Worm (Caenorhabditis elegans) whole organism, mixed stage, embryonic: ENCODE data around the gene C17F4.7.
"Not testable (repeated sequence)": the region's sequence is repeated elsewhere in the genome, so short reads cannot be mapped to it uniquely, and the experiment has no call there.

Source experiments
- M03D4.4 ChIP-seq: sonication (generic microtip); optimal IDR thresholded peaks from 2 replicates; lab custom pipeline; 2017; ENCODE audit warnings: mild to moderate bottlenecking, missing genetic modification characterization, missing compliant biosample characterization
- bed-3 ChIP-seq: fragments of 200-800 bp; sonication (Bioruptor generic); optimal IDR thresholded peaks from 3 replicates; lab custom pipeline; 2018; ENCODE audit warnings: mild to moderate bottlenecking, missing genetic modification characterization, moderate library complexity, missing compliant biosample characterization
- blmp-1 ChIP-seq: fragments of 150-350 bp; optimal IDR thresholded peaks from 2 replicates; lab custom pipeline; 2014; ENCODE audit warnings: missing biosample characterization, missing genetic modification characterization
- ceh-39 ChIP-seq: fragments of 150-350 bp; optimal IDR thresholded peaks from 2 replicates; lab custom pipeline; 2014; ENCODE audit warnings: missing biosample characterization, missing genetic modification characterization
- ceh-43 ChIP-seq: fragments of 200-800 bp; sonication (Bioruptor generic); optimal IDR thresholded peaks from 2 replicates; lab custom pipeline; 2018; ENCODE audit warnings: mild to moderate bottlenecking, missing genetic modification characterization, moderate library complexity, missing compliant biosample characterization
- ceh-83 ChIP-seq: fragments of 200-800 bp; sonication (Bioruptor generic); optimal IDR thresholded peaks from 2 replicates; lab custom pipeline; 2018; ENCODE audit warnings: mild to moderate bottlenecking, missing genetic modification characterization, missing compliant biosample characterization
- ces-1 ChIP-seq: fragments of 150-350 bp; optimal IDR thresholded peaks from 2 replicates; lab custom pipeline; 2014; ENCODE audit warnings: missing biosample characterization, missing genetic modification reagents, missing genetic modification characterization
- cnd-1 ChIP-seq: fragments of 200-800 bp; sonication (Bioruptor generic); optimal IDR thresholded peaks from 2 replicates; lab custom pipeline; 2018; ENCODE audit warnings: mild to moderate bottlenecking, missing genetic modification characterization, missing compliant biosample characterization
- drap-1 ChIP-seq: fragments of 200-800 bp; sonication (Bioruptor generic); optimal IDR thresholded peaks from 3 replicates; lab custom pipeline; 2018; ENCODE audit warnings: mild to moderate bottlenecking, missing genetic modification characterization, missing compliant biosample characterization
- elt-1 ChIP-seq: sonication (generic microtip); optimal IDR thresholded peaks from 2 replicates; lab custom pipeline; 2017; ENCODE audit warnings: missing genetic modification characterization, mild to moderate bottlenecking, missing compliant biosample characterization, antibody characterized with exemption, moderate library complexity, borderline replicate concordance; ENCODE audit not compliant: insufficient read depth
- elt-3 ChIP-seq: fragments of 150-350 bp; optimal IDR thresholded peaks from 2 replicates; lab custom pipeline; 2014; ENCODE audit warnings: missing biosample characterization, missing genetic modification characterization
- flh-1 ChIP-seq: fragments of 200-800 bp; sonication (Bioruptor generic); optimal IDR thresholded peaks from 2 replicates; lab custom pipeline; 2018; ENCODE audit warnings: mild to moderate bottlenecking, missing genetic modification characterization, moderate library complexity, missing compliant biosample characterization
- ham-2 ChIP-seq: fragments of 200-800 bp; sonication (Bioruptor generic); optimal IDR thresholded peaks from 2 replicates; lab custom pipeline; 2018; ENCODE audit warnings: mild to moderate bottlenecking, missing genetic modification characterization, missing compliant biosample characterization
- hlh-1 ChIP-seq: fragments of 150-350 bp; optimal IDR thresholded peaks from 2 replicates; lab custom pipeline; 2014; ENCODE audit warnings: missing biosample characterization, missing genetic modification reagents, missing genetic modification characterization
- lin-13 ChIP-seq: fragments of 150-350 bp; optimal IDR thresholded peaks from 2 replicates; lab custom pipeline; 2014; ENCODE audit warnings: missing biosample characterization, missing genetic modification characterization
- lin-32 ChIP-seq: fragments of 200-800 bp; sonication (Bioruptor generic); optimal IDR thresholded peaks from 2 replicates; lab custom pipeline; 2018; ENCODE audit warnings: mild to moderate bottlenecking, missing genetic modification characterization, missing compliant biosample characterization
- lsy-2 ChIP-seq: fragments of 150-350 bp; optimal IDR thresholded peaks from 2 replicates; lab custom pipeline; 2014; ENCODE audit warnings: missing biosample characterization, missing genetic modification characterization
- mep-1 ChIP-seq: fragments of 150-350 bp; optimal IDR thresholded peaks from 2 replicates; lab custom pipeline; 2017; ENCODE audit warnings: missing biosample characterization, missing genetic modification reagents, missing genetic modification characterization, inconsistent platforms
- mls-2 ChIP-seq: sonication (generic microtip); optimal IDR thresholded peaks from 2 replicates; lab custom pipeline; 2016; ENCODE audit warnings: mild to moderate bottlenecking, missing genetic modification characterization, moderate library complexity, missing compliant biosample characterization
- nhr-237 ChIP-seq: fragments of 150-350 bp; optimal IDR thresholded peaks from 2 replicates; lab custom pipeline; 2014; ENCODE audit warnings: missing biosample characterization, missing genetic modification characterization
- pha-4 ChIP-seq: fragments of 150-350 bp; optimal IDR thresholded peaks from 2 replicates; lab custom pipeline; 2018; ENCODE audit warnings: missing biosample characterization, missing genetic modification reagents, missing genetic modification characterization
- sem-2 ChIP-seq: fragments of 200-800 bp; sonication (Bioruptor generic); optimal IDR thresholded peaks from 2 replicates; lab custom pipeline; 2018; ENCODE audit warnings: mild to moderate bottlenecking, missing genetic modification characterization, missing compliant biosample characterization
- snpc-4 ChIP-seq: fragments of 150-350 bp; optimal IDR thresholded peaks from 2 replicates; lab custom pipeline; 2014; ENCODE audit warnings: missing biosample characterization, missing genetic modification characterization
- sptf-1 ChIP-seq: sonication (generic microtip); optimal IDR thresholded peaks from 2 replicates; lab custom pipeline; 2017; ENCODE audit warnings: mild to moderate bottlenecking, missing genetic modification characterization, moderate library complexity, missing compliant biosample characterization
- unc-39 ChIP-seq: fragments of 150-350 bp; optimal IDR thresholded peaks from 2 replicates; lab custom pipeline; 2014; ENCODE audit warnings: missing biosample characterization, missing genetic modification characterization
- zip-8 ChIP-seq: fragments of 150-350 bp; optimal IDR thresholded peaks from 2 replicates; lab custom pipeline; 2014; ENCODE audit warnings: missing biosample characterization, missing genetic modification characterization
- ztf-11 ChIP-seq: fragments of 150-350 bp; optimal IDR thresholded peaks from 2 replicates; lab custom pipeline; 2014; ENCODE audit warnings: missing biosample characterization, missing genetic modification characterization

The C17F4.7 gene

ce11 chrII:3206423-3206989 lies 39.3 kb downstream of the C17F4.7 start, which contains the start of the genes ZC239.20 and ZC239.21:
Gene ZC239.20 (minus strand): TSS chrII:3206523.
Gene ZC239.21 (plus strand): TSS chrII:3206939.
- no peak for TF ChIP-seq hlh-1 (tag; lab: Kevin White, UChicago)
- TF ChIP-seq M03D4.4 (tag; lab: Kevin White, UChicago), result no peak
- TF ChIP-seq lin-32 (GFP tag; lab: Kevin White, UChicago), result no peak
- no peak for TF ChIP-seq drap-1
- TF ChIP-seq ceh-39 (tag; lab: Kevin White, UChicago), result no peak
- no peak for TF ChIP-seq lin-13 (tag; lab: Kevin White, UChicago)
- no peak for TF ChIP-seq elt-1
- no peak for TF ChIP-seq elt-3 (tag; lab: Kevin White, UChicago)
- no peak for TF ChIP-seq lsy-2
- no peak for TF ChIP-seq cnd-1 (tag; lab: Kevin White, UChicago)
- TF ChIP-seq ham-2, result no peak
- no peak for TF ChIP-seq pha-4
- TF ChIP-seq bed-3 (GFP tag; lab: Kevin White, UChicago), result no peak
- TF ChIP-seq blmp-1 (tag; lab: Kevin White, UChicago), result no peak
- no peak for TF ChIP-seq ztf-11 (tag; lab: Kevin White, UChicago)
- no peak for TF ChIP-seq ces-1 (GFP tag; lab: Kevin White, UChicago)
- TF ChIP-seq, all 35 proteins: peak for 0

- no peak for TF ChIP-seq snpc-4 (tag; lab: Kevin White, UChicago)
- no peak for TF ChIP-seq nhr-237
- no peak for TF ChIP-seq ces-1 (GFP tag; lab: Kevin White, UChicago)
- no peak for TF ChIP-seq unc-39 (tag; lab: Kevin White, UChicago)
- TF ChIP-seq sptf-1, result no peak
- TF ChIP-seq drap-1, result no peak
- TF ChIP-seq cnd-1 (tag; lab: Kevin White, UChicago), result no peak
- TF ChIP-seq lin-32 (GFP tag; lab: Kevin White, UChicago), result no peak
- TF ChIP-seq flh-1 (GFP tag; lab: Kevin White, UChicago), result no peak
- no peak for TF ChIP-seq M03D4.4 (tag; lab: Kevin White, UChicago)
- TF ChIP-seq bed-3 (GFP tag; lab: Kevin White, UChicago), result no peak
- no peak for TF ChIP-seq mep-1 (tag; lab: Kevin White, UChicago)
- no peak for TF ChIP-seq ceh-39 (tag; lab: Kevin White, UChicago)
- no peak for TF ChIP-seq pha-4
- TF ChIP-seq mls-2, result no peak
Measured at ce11 chrII:3203415-3203814, 42.4 kb downstream of the C17F4.7 start, which contains the start of gene sri-50. Gene sri-50 (plus strand): TSS chrII:3203715.

ce11 chrII:3202519-3202918 lies 43.3 kb downstream of the C17F4.7 start, which contains the start of gene sri-53:
Gene sri-53 (minus strand): TSS chrII:3202619.
- TF ChIP-seq flh-1 (GFP tag; lab: Kevin White, UChicago), result no peak

- not testable (repeated sequence) for TF ChIP-seq flh-1 (GFP tag; lab: Kevin White, UChicago); unc-39 (tag; lab: Kevin White, UChicago); mep-1 (tag; lab: Kevin White, UChicago)
Measured at ce11 chrII:3201242-3201641, 44.6 kb downstream of the C17F4.7 start, which contains the start of gene sri-48. Gene sri-48 (minus strand): TSS chrII:3201342.

ce11 chrII:3198998-3199397 lies 46.8 kb downstream of the C17F4.7 start, which contains the start of gene sri-51:
Gene sri-51 (minus strand): TSS chrII:3199098.
- TF ChIP-seq elt-1 (no peak), elt-3 (tag; lab: Kevin White, UChicago) (no peak), nhr-237 (no peak), zip-8 (no peak), ces-1 (GFP tag; lab: Kevin White, UChicago) (no peak), sem-2 (GFP tag; lab: Kevin White, UChicago) (no peak), unc-39 (tag; lab: Kevin White, UChicago) (no peak), ceh-83 (GFP tag; lab: Kevin White, UChicago) (no peak), drap-1 (no peak)

- TF ChIP-seq zip-8 (no peak), bed-3 (GFP tag; lab: Kevin White, UChicago) (no peak), mls-2 (no peak), ceh-43 (no peak), elt-3 (tag; lab: Kevin White, UChicago) (no peak), lin-13 (tag; lab: Kevin White, UChicago) (no peak), blmp-1 (tag; lab: Kevin White, UChicago) (no peak)
Measured at ce11 chrII:3196966-3197365, 48.8 kb downstream of the C17F4.7 start, which contains the start of gene gcy-15. Gene gcy-15 (minus strand): TSS chrII:3197066.
